Fruit fly (Drosophila melanogaster) whole organism, embryonic: ENCODE data around the gene MCTS1.

ENCODE experiments used
- Asciz ChIP-seq: fragments of 200-800 bp; sonication (Bioruptor generic); optimal IDR thresholded peaks from 2 replicates; lab custom pipeline; 2017; ENCODE audit warnings: missing biosample characterization, mild to moderate bottlenecking, missing genetic modification characterization, missing genetic modification reagents
- Blimp-1 ChIP-seq: fragments of 200-800 bp; sonication (Bioruptor generic); optimal IDR thresholded peaks from 3 replicates; lab custom pipeline; 2018; ENCODE audit warnings: missing biosample characterization, missing genetic modification characterization, mild to moderate bottlenecking, moderate library complexity, missing genetic modification reagents
- CG10321 ChIP-seq: fragments of 200-800 bp; sonication (Bioruptor generic); IDR thresholded peaks from 2 replicates; pipeline ENCODE4 v1.3.6; 2022; ENCODE audit warnings: missing biosample characterization, missing genetic modification characterization
- CG10462 ChIP-seq: fragments of 200-800 bp; sonication (Bioruptor generic); optimal IDR thresholded peaks from 2 replicates; lab custom pipeline; 2016; ENCODE audit warnings: missing biosample characterization, missing genetic modification characterization
- CG10565 ChIP-seq: fragments of 200-800 bp; sonication (Bioruptor generic); optimal IDR thresholded peaks from 3 replicates; lab custom pipeline; 2016; ENCODE audit warnings: missing biosample characterization, mild to moderate bottlenecking, missing genetic modification characterization
- CG10654 ChIP-seq: fragments of 200-800 bp; sonication (Bioruptor generic); optimal IDR thresholded peaks from 2 replicates; lab custom pipeline; 2016; ENCODE audit warnings: missing biosample characterization, missing genetic modification characterization
- CG10959 ChIP-seq: fragments of 200-800 bp; sonication (Bioruptor generic); IDR thresholded peaks from 2 replicates; pipeline ENCODE4 v1.3.6; 2022; ENCODE audit warnings: missing biosample characterization, missing genetic modification characterization
- CG11085 ChIP-seq: fragments of 200-800 bp; sonication (Bioruptor generic); IDR thresholded peaks from 2 replicates; pipeline ENCODE4 v1.3.6; 2022; ENCODE audit warnings: missing biosample characterization, missing genetic modification characterization
- CG11398 ChIP-seq: fragments of 200-800 bp; sonication (Bioruptor generic); optimal IDR thresholded peaks from 2 replicates; lab custom pipeline; 2016; ENCODE audit warnings: missing biosample characterization, missing genetic modification characterization
- CG12236 ChIP-seq: fragments of 200-800 bp; sonication (Bioruptor generic); optimal IDR thresholded peaks from 2 replicates; lab custom pipeline; 2016; ENCODE audit warnings: missing biosample characterization, missing genetic modification characterization
- CG13296 ChIP-seq: fragments of 200-800 bp; sonication (Bioruptor generic); optimal IDR thresholded peaks from 3 replicates; lab custom pipeline; 2018; ENCODE audit warnings: missing biosample characterization, mild to moderate bottlenecking, missing genetic modification characterization
- CG15479 ChIP-seq: fragments of 200-800 bp; sonication (Bioruptor generic); optimal IDR thresholded peaks from 3 replicates; lab custom pipeline; 2019; ENCODE audit warnings: missing biosample characterization, mild to moderate bottlenecking, missing genetic modification characterization, moderate library complexity
- CG15514 ChIP-seq: fragments of 200-800 bp; sonication (Bioruptor generic); optimal IDR thresholded peaks from 3 replicates; lab custom pipeline; 2017; ENCODE audit warnings: missing biosample characterization, missing genetic modification characterization, mild to moderate bottlenecking, moderate library complexity, missing genetic modification reagents
- CG16815 ChIP-seq: fragments of 200-800 bp; sonication (Bioruptor generic); optimal IDR thresholded peaks from 3 replicates; lab custom pipeline; 2017; ENCODE audit warnings: missing biosample characterization, mild to moderate bottlenecking, missing genetic modification characterization
- CG32532 ChIP-seq: fragments of 200-800 bp; sonication (Bioruptor generic); IDR thresholded peaks from 2 replicates; pipeline ENCODE4 v1.3.6; 2022; ENCODE audit warnings: missing biosample characterization, missing genetic modification characterization
- CG3726 ChIP-seq: fragments of 200-800 bp; sonication (Bioruptor generic); IDR thresholded peaks from 3 replicates; pipeline ENCODE4, ENCODE4 v1.3.6; 2022; ENCODE audit warnings: missing biosample characterization, missing genetic modification characterization
- CG5953 ChIP-seq: fragments of 200-800 bp; sonication (Bioruptor generic); IDR thresholded peaks from 2 replicates; pipeline ENCODE4 v1.3.6; 2022; ENCODE audit warnings: missing biosample characterization, missing genetic modification characterization
- CG6689 ChIP-seq: fragments of 200-800 bp; sonication (Bioruptor generic); IDR thresholded peaks from 2 replicates; pipeline ENCODE4 v1.3.6; 2022; ENCODE audit warnings: missing biosample characterization, missing genetic modification characterization
- CG6813 ChIP-seq: fragments of 200-800 bp; sonication (Bioruptor generic); optimal IDR thresholded peaks from 2 replicates; lab custom pipeline; 2017; ENCODE audit warnings: missing biosample characterization, missing genetic modification characterization, mild to moderate bottlenecking, moderate library complexity, missing genetic modification reagents
- CG7786 ChIP-seq: fragments of 200-800 bp; sonication (Bioruptor generic); optimal IDR thresholded peaks from 2 replicates; lab custom pipeline; 2016; ENCODE audit warnings: missing biosample characterization, missing genetic modification characterization
- CG7987 ChIP-seq: fragments of 200-800 bp; sonication (Bioruptor generic); optimal IDR thresholded peaks from 2 replicates; lab custom pipeline; 2018; ENCODE audit warnings: missing biosample characterization, mild to moderate bottlenecking, missing genetic modification characterization, moderate library complexity
- CG8290 ChIP-seq, 3 experiments: fragments of 200-800 bp; sonication (Bioruptor generic); optimal IDR thresholded peaks; 2 replicates each; lab custom pipeline; 2016 to 2019; ENCODE audit warnings: missing biosample characterization in 3 of 3, missing genetic modification characterization in 3 of 3, mild to moderate bottlenecking in 2 of 3, moderate library complexity in 1 of 3
- CG9797 ChIP-seq: fragments of 200-800 bp; sonication (Bioruptor generic); optimal IDR thresholded peaks from 3 replicates; lab custom pipeline; 2018; ENCODE audit warnings: missing biosample characterization, mild to moderate bottlenecking, missing genetic modification characterization
- CG9932 ChIP-seq: fragments of 200-800 bp; sonication (Bioruptor generic); IDR thresholded peaks from 2 replicates; pipeline ENCODE4 v1.3.6; 2022; ENCODE audit warnings: missing biosample characterization, missing genetic modification characterization
- Camta ChIP-seq: fragments of 200-800 bp; sonication (Bioruptor generic); optimal IDR thresholded peaks from 2 replicates; lab custom pipeline; 2016; ENCODE audit warnings: missing biosample characterization, missing genetic modification characterization
- CkIIα-i1 ChIP-seq: fragments of 200-800 bp; sonication (Bioruptor generic); IDR thresholded peaks from 2 replicates; pipeline ENCODE4 v1.3.6; 2022; ENCODE audit warnings: missing biosample characterization, missing genetic modification characterization
- Dll ChIP-seq: fragments of 200-800 bp; sonication (Bioruptor generic); IDR thresholded peaks from 4 replicates; pipeline ENCODE4 v1.3.6; 2022; ENCODE audit warnings: missing biosample characterization, missing genetic modification characterization; ENCODE audit not compliant: partially characterized antibody
- E2f2 ChIP-seq: fragments of 200-800 bp; sonication (Bioruptor generic); IDR thresholded peaks from 2 replicates; pipeline ENCODE4 v1.3.6; 2022; ENCODE audit warnings: missing biosample characterization, missing genetic modification characterization
- Elba2 ChIP-seq: fragments of 200-800 bp; sonication (Bioruptor generic); optimal IDR thresholded peaks from 3 replicates; lab custom pipeline; 2016; ENCODE audit warnings: missing biosample characterization, missing genetic modification characterization
- GATAe ChIP-seq: fragments of 200-800 bp; sonication (Bioruptor generic); conservative IDR thresholded peaks from 2 replicates; pipeline ENCODE4 v1.3.6; 2022; ENCODE audit warnings: missing biosample characterization, missing genetic modification characterization
- Jarid2 ChIP-seq: fragments of 200-800 bp; sonication (Bioruptor generic); optimal IDR thresholded peaks from 3 replicates; lab custom pipeline; 2017; ENCODE audit warnings: mild to moderate bottlenecking, missing biosample characterization, missing genetic modification reagents, missing genetic modification characterization
- MTF-1 ChIP-seq: fragments of 200-800 bp; sonication (Bioruptor generic); optimal IDR thresholded peaks from 2 replicates; lab custom pipeline; 2018; ENCODE audit warnings: missing biosample characterization, mild to moderate bottlenecking, missing genetic modification characterization, borderline replicate concordance
- bigmax ChIP-seq: fragments of 200-800 bp; sonication (Bioruptor generic); optimal IDR thresholded peaks from 2 replicates; lab custom pipeline; 2018; ENCODE audit warnings: missing biosample characterization, mild to moderate bottlenecking, missing genetic modification characterization
- croc ChIP-seq: fragments of 200-800 bp; sonication (Bioruptor generic); conservative IDR thresholded peaks from 3 replicates; pipeline ENCODE4 v1.3.6; 2022; ENCODE audit warnings: missing biosample characterization, missing genetic modification characterization
- gcm ChIP-seq: fragments of 200-800 bp; sonication (Bioruptor generic); optimal IDR thresholded peaks from 2 replicates; lab custom pipeline; 2019; ENCODE audit warnings: missing biosample characterization, mild to moderate bottlenecking, missing genetic modification characterization, moderate library complexity
- gro ChIP-seq: fragments of 200-800 bp; sonication (Bioruptor generic); optimal IDR thresholded peaks from 2 replicates; lab custom pipeline; 2016; ENCODE audit warnings: missing biosample characterization, missing genetic modification characterization
- nmo ChIP-seq: fragments of 200-800 bp; sonication (Bioruptor generic); optimal IDR thresholded peaks from 2 replicates; lab custom pipeline; 2018; ENCODE audit warnings: missing biosample characterization, mild to moderate bottlenecking, missing genetic modification characterization, moderate library complexity
- phol ChIP-seq: fragments of 200-800 bp; sonication (Bioruptor generic); optimal IDR thresholded peaks from 3 replicates; lab custom pipeline; 2018; ENCODE audit warnings: missing biosample characterization, mild to moderate bottlenecking, missing genetic modification characterization, moderate library complexity
- pita ChIP-seq: fragments of 200-800 bp; sonication (Bioruptor generic); optimal IDR thresholded peaks from 2 replicates; lab custom pipeline; 2017; ENCODE audit warnings: missing biosample characterization, mild to moderate bottlenecking, missing genetic modification characterization
- ranshi ChIP-seq: fragments of 200-800 bp; sonication (Bioruptor generic); IDR thresholded peaks from 2 replicates; pipeline ENCODE4 v1.3.6; 2022; ENCODE audit warnings: missing biosample characterization, missing genetic modification characterization
- repo ChIP-seq: fragments of 200-800 bp; sonication (Bioruptor generic); optimal IDR thresholded peaks from 2 replicates; lab custom pipeline; 2016; ENCODE audit warnings: missing biosample characterization, missing genetic modification characterization
- schlank ChIP-seq: fragments of 200-800 bp; sonication (Bioruptor generic); optimal IDR thresholded peaks from 2 replicates; lab custom pipeline; 2018; ENCODE audit warnings: missing biosample characterization, mild to moderate bottlenecking, missing genetic modification characterization
- sens-2 ChIP-seq: fragments of 200-800 bp; sonication (Bioruptor generic); IDR thresholded peaks from 2 replicates; pipeline ENCODE4 v1.3.6; 2022; ENCODE audit warnings: missing biosample characterization, missing genetic modification characterization
- slbo ChIP-seq: fragments of 200-800 bp; sonication (Bioruptor generic); IDR thresholded peaks from 2 replicates; pipeline ENCODE4 v1.3.6; 2022; ENCODE audit warnings: missing biosample characterization, missing genetic modification characterization
- slou ChIP-seq: fragments of 200-800 bp; sonication (Bioruptor generic); optimal IDR thresholded peaks from 3 replicates; lab custom pipeline; 2016; ENCODE audit warnings: missing biosample characterization, missing genetic modification characterization
- tup ChIP-seq: fragments of 200-800 bp; sonication (Bioruptor generic); optimal IDR thresholded peaks from 2 replicates; lab custom pipeline; 2016; ENCODE audit warnings: missing biosample characterization, mild to moderate bottlenecking, missing genetic modification characterization, moderate library complexity
- vfl ChIP-seq: fragments of 200-800 bp; sonication (Bioruptor generic); optimal IDR thresholded peaks from 2 replicates; lab custom pipeline; 2016; ENCODE audit warnings: missing biosample characterization, missing genetic modification characterization
- vvl ChIP-seq: fragments of 200-800 bp; sonication (Bioruptor generic); IDR thresholded peaks from 2 replicates; pipeline ENCODE4 v1.3.6; 2022; ENCODE audit warnings: missing biosample characterization, missing genetic modification characterization
- wor ChIP-seq: fragments of 200-800 bp; sonication (Bioruptor generic); IDR thresholded peaks from 2 replicates; pipeline ENCODE4 v1.3.6; 2022; ENCODE audit warnings: missing biosample characterization, missing genetic modification characterization
- zf30C ChIP-seq: fragments of 200-800 bp; sonication (Bioruptor generic); optimal IDR thresholded peaks from 3 replicates; lab custom pipeline; 2018; ENCODE audit warnings: missing biosample characterization, mild to moderate bottlenecking, missing genetic modification characterization

MCTS1 gene

dm6 chrX:6059135-6059824 lies 21.6 kb downstream of the MCTS1 start (continued):
- TF ChIP-seq tup (no peak), slou (no peak), slbo (GFP tag; lab: Robert Waterston, UW) (no peak), wor (no peak), vvl (GFP tag; lab: Robert Waterston, UW) (peak; percentile 78), CG32532 (GFP tag; lab: Robert Waterston, UW) (no peak), MTF-1 (no peak), vfl (GFP tag; lab: Kevin White, UChicago) (no peak), CkIIα-i1 (GFP tag; lab: Robert Waterston, UW) (no peak), CG7786 (no peak), bigmax (no peak), CG9797 (GFP tag; lab: Kevin White, UChicago) (no peak), gcm (GFP tag; lab: Kevin White, UChicago) (no peak), CG15514 (GFP tag; lab: Kevin White, UChicago) (no peak), CG16815 (GFP tag; lab: Kevin White, UChicago) (no peak), schlank (tag; lab: Kevin White, UChicago) (no peak), CG10565 (GFP tag; lab: Kevin White, UChicago) (no peak), CG8290 (GFP tag; optimal IDR thresholded peaks at IDR 0.05; lab: Kevin White, UChicago) (no peak), CG8290 (tag; optimal IDR thresholded peaks at IDR 0.05; lab: Kevin White, UChicago) (no peak), sens-2 (GFP tag; lab: Robert Waterston, UW) (0 out of 2 replicates have a peak, but pooled peaks have one; percentile 26), pita (GFP tag; lab: Kevin White, UChicago) (no peak), gro (GFP tag; lab: Kevin White, UChicago) (no peak), CG6689 (peak; percentile 24; the same call in 1 of the 2 replicates), CG11085 (no peak), CG13296 (no peak), Elba2 (GFP tag; lab: Kevin White, UChicago) (no peak), Blimp-1 (GFP tag; lab: Kevin White, UChicago) (peak; percentile 54), repo (no peak), CG12236 (GFP tag; lab: Kevin White, UChicago) (no peak), CG3726 (GFP tag; lab: Robert Waterston, UW) (no peak), GATAe (GFP tag; lab: Robert Waterston, UW) (no peak), CG15479 (no peak), CG7987 (GFP tag; lab: Kevin White, UChicago) (no peak), Jarid2 (no peak), nmo (peak; percentile 14), CG10321 (GFP tag; lab: Robert Waterston, UW) (no peak), croc (GFP tag; lab: Robert Waterston, UW) (no peak), Dll (GFP tag; lab: Robert Waterston, UW) (no peak), CG10462 (GFP tag; lab: Kevin White, UChicago) (no peak), CG10654 (no peak), CG10959 (GFP tag; lab: Robert Waterston, UW) (0 out of 2 replicates have a peak, but pooled peaks have one; percentile 13), CG5953 (GFP tag; lab: Robert Waterston, UW) (peak; percentile 48; the same call in 1 of the 2 replicates), Asciz (GFP tag; lab: Kevin White, UChicago) (no peak), CG11398 (GFP tag; lab: Kevin White, UChicago) (no peak), ranshi (GFP tag; lab: Robert Waterston, UW) (no peak), CG9932 (GFP tag; lab: Robert Waterston, UW) (no peak), CG6813 (no peak), phol (tag; lab: Kevin White, UChicago) (peak; percentile 25), zf30C (GFP tag; lab: Kevin White, UChicago) (no peak), E2f2 (no peak), Camta (GFP tag; lab: Kevin White, UChicago) (no peak)
